Worm (Caenorhabditis elegans) whole organism, L4 larva: Measurements from ENCODE around the gene C14A4.7.
A peak's percentile ranks its signal among the peaks of the same experiment; 100 is the strongest.

ENCODE experiments used
- F37D6.2 ChIP-seq: sonication (generic microtip); optimal IDR thresholded peaks from 2 replicates; lab custom pipeline; 2016; ENCODE audit warnings: mild to moderate bottlenecking, missing genetic modification characterization, missing compliant biosample characterization
- F44E2.7 ChIP-seq: fragments of 200-800 bp; sonication (Bioruptor generic); IDR thresholded peaks from 2 replicates; pipeline ENCODE4 v2.1.2; 2022; ENCODE audit warnings: missing genetic modification characterization, missing compliant biosample characterization
- F49E8.2 ChIP-seq: sonication (generic microtip); optimal IDR thresholded peaks from 2 replicates; lab custom pipeline; 2016; ENCODE audit warnings: missing compliant biosample characterization, mild to moderate bottlenecking, missing genetic modification characterization, borderline replicate concordance
- R02D3.7 ChIP-seq: fragments of 150-350 bp; sonication (generic microtip); optimal IDR thresholded peaks from 3 replicates; lab custom pipeline; 2014; ENCODE audit warnings: missing biosample characterization, missing genetic modification characterization
- T20F7.1 ChIP-seq: fragments of 200-800 bp; sonication (Bioruptor generic); optimal IDR thresholded peaks from 2 replicates; lab custom pipeline; 2018; ENCODE audit warnings: mild to moderate bottlenecking, missing genetic modification characterization, missing compliant biosample characterization
- T26A8.4 ChIP-seq: fragments of 200-800 bp; sonication (Bioruptor generic); IDR thresholded peaks from 2 replicates; pipeline ENCODE4 v1.3.6; 2022; ENCODE audit warnings: missing genetic modification characterization, missing compliant biosample characterization
- Y48G9A.11 ChIP-seq: fragments of 200-800 bp; sonication (Bioruptor generic); IDR thresholded peaks from 2 replicates; pipeline ENCODE4 v1.3.6; 2022; ENCODE audit warnings: missing genetic modification reagents, missing genetic modification characterization, missing compliant biosample characterization
- Y5F2A.4 ChIP-seq: fragments of 200-800 bp; sonication (Bioruptor generic); optimal IDR thresholded peaks from 2 replicates; lab custom pipeline; 2018; ENCODE audit warnings: mild to moderate bottlenecking, missing genetic modification characterization, missing compliant biosample characterization
- ZK337.2 ChIP-seq: fragments of 200-800 bp; sonication (Bioruptor generic); IDR thresholded peaks from 2 replicates; pipeline ENCODE4 v1.3.6; 2022; ENCODE audit warnings: missing genetic modification reagents, missing genetic modification characterization, missing compliant biosample characterization
- ZK546.5 ChIP-seq, 2 experiments: sonication (generic microtip); optimal IDR thresholded peaks; 2 replicates each; lab custom pipeline; 2017; ENCODE audit warnings: missing biosample characterization in 2 of 2, missing genetic modification characterization in 2 of 2
- aha-1 ChIP-seq: fragments of 150-350 bp; peaks from one replicate; lab custom pipeline; 2014; ENCODE audit warnings: missing biosample characterization, missing genetic modification characterization
- ama-1 ChIP-seq: fragments of 150-350 bp; optimal IDR thresholded peaks from 2 replicates; lab custom pipeline; 2014; ENCODE audit warnings: inconsistent platforms, mixed read lengths
- ceh-20 ChIP-seq: fragments of 200-800 bp; sonication (Bioruptor generic); IDR thresholded peaks from 2 replicates; pipeline ENCODE4 v1.3.6; 2022; ENCODE audit warnings: missing genetic modification reagents, missing genetic modification characterization, missing compliant biosample characterization
- ceh-44 ChIP-seq: fragments of 200-800 bp; sonication (Bioruptor generic); IDR thresholded peaks from 2 replicates; pipeline ENCODE4 v1.3.6; 2022; ENCODE audit warnings: missing genetic modification reagents, missing genetic modification characterization, missing compliant biosample characterization
- ces-1 ChIP-seq: fragments of 150-350 bp; sonication (generic microtip); optimal IDR thresholded peaks from 4 replicates; lab custom pipeline; 2014; ENCODE audit warnings: missing biosample characterization, missing genetic modification reagents, missing genetic modification characterization
- cey-2 ChIP-seq: sonication (generic microtip); optimal IDR thresholded peaks from 3 replicates; lab custom pipeline; 2017; ENCODE audit warnings: missing genetic modification characterization, mild to moderate bottlenecking, missing compliant biosample characterization, antibody characterized with exemption, borderline replicate concordance; ENCODE audit not compliant: insufficient read depth
- daf-12 ChIP-seq: fragments of 150-350 bp; optimal IDR thresholded peaks from 2 replicates; lab custom pipeline; 2014; ENCODE audit warnings: missing biosample characterization, missing genetic modification reagents, missing genetic modification characterization
- daf-16 ChIP-seq, 3 experiments: sonication (generic microtip); optimal IDR thresholded peaks; 2 replicates each; lab custom pipeline; 2016 to 2017; ENCODE audit warnings: missing genetic modification characterization in 3 of 3, missing genetic modification reagents in 3 of 3, mild to moderate bottlenecking in 2 of 3, missing compliant biosample characterization in 2 of 3, missing biosample characterization in 1 of 3, moderate library complexity in 1 of 3
- dmd-6 ChIP-seq: fragments of 200-800 bp; sonication (Bioruptor generic); IDR thresholded peaks from 2 replicates; pipeline ENCODE4 v1.3.6; 2022; ENCODE audit warnings: missing genetic modification reagents, missing genetic modification characterization, missing compliant biosample characterization
- dmd-8 ChIP-seq: fragments of 200-800 bp; sonication (Bioruptor generic); IDR thresholded peaks from 2 replicates; pipeline ENCODE4 v1.3.6; 2022; ENCODE audit warnings: missing genetic modification characterization, missing compliant biosample characterization
- dmd-9 ChIP-seq: fragments of 200-800 bp; sonication (Bioruptor generic); IDR thresholded peaks from 2 replicates; pipeline ENCODE4 v1.3.6; 2022; ENCODE audit warnings: missing genetic modification reagents, missing genetic modification characterization, missing compliant biosample characterization
- dpl-1 ChIP-seq: fragments of 150-350 bp; optimal IDR thresholded peaks from 2 replicates; lab custom pipeline; 2014; ENCODE audit warnings: missing biosample characterization, missing genetic modification reagents, missing genetic modification characterization
- duxl-1 ChIP-seq: sonication (generic microtip); optimal IDR thresholded peaks from 2 replicates; lab custom pipeline; 2016; ENCODE audit warnings: mild to moderate bottlenecking, missing genetic modification characterization, moderate library complexity, missing compliant biosample characterization; ENCODE audit not compliant: poor library complexity
- gei-8 ChIP-seq: fragments of 200-800 bp; sonication (Bioruptor generic); optimal IDR thresholded peaks from 2 replicates; lab custom pipeline; 2018; ENCODE audit warnings: mild to moderate bottlenecking, missing genetic modification characterization, missing compliant biosample characterization
- hlh-11 ChIP-seq: fragments of 200-800 bp; sonication (Bioruptor generic); optimal IDR thresholded peaks from 2 replicates; lab custom pipeline; 2018; ENCODE audit warnings: mild to moderate bottlenecking, missing genetic modification characterization, missing compliant biosample characterization
- hlh-30 ChIP-seq: sonication (generic microtip); optimal IDR thresholded peaks from 2 replicates; lab custom pipeline; 2017; ENCODE audit warnings: antibody characterized with exemption, mild to moderate bottlenecking, missing genetic modification characterization, missing compliant biosample characterization; ENCODE audit not compliant: insufficient read depth
- lin-39 ChIP-seq: fragments of 150-350 bp; optimal IDR thresholded peaks from 2 replicates; lab custom pipeline; 2014; ENCODE audit warnings: missing biosample characterization, missing genetic modification reagents, missing genetic modification characterization
- madf-5 ChIP-seq, 2 experiments: fragments of 200-800 bp; sonication (Bioruptor generic); IDR thresholded peaks; 2 replicates each; pipeline ENCODE4 v1.3.6; 2022; ENCODE audit warnings: missing compliant biosample characterization in 2 of 2, missing genetic modification characterization in 2 of 2
- mxl-2 ChIP-seq: fragments of 200-800 bp; sonication (Bioruptor generic); conservative IDR thresholded peaks from 2 replicates; pipeline ENCODE4 v1.3.6; 2022; ENCODE audit warnings: missing genetic modification reagents, missing genetic modification characterization, missing compliant biosample characterization
- nhr-10 ChIP-seq: fragments of 150-350 bp; optimal IDR thresholded peaks from 2 replicates; lab custom pipeline; 2014; ENCODE audit warnings: missing biosample characterization, missing genetic modification characterization
- nhr-102 ChIP-seq: sonication (generic microtip); optimal IDR thresholded peaks from 2 replicates; lab custom pipeline; 2016; ENCODE audit warnings: mild to moderate bottlenecking, missing genetic modification characterization, moderate library complexity, missing compliant biosample characterization
- nhr-11 ChIP-seq: fragments of 150-350 bp; optimal IDR thresholded peaks from 2 replicates; lab custom pipeline; 2014; ENCODE audit warnings: missing biosample characterization, missing genetic modification characterization
- nhr-28 ChIP-seq: fragments of 150-350 bp; optimal IDR thresholded peaks from 2 replicates; lab custom pipeline; 2014; ENCODE audit warnings: missing biosample characterization, missing genetic modification characterization
- nhr-42 ChIP-seq: fragments of 200-800 bp; sonication (Bioruptor generic); IDR thresholded peaks from 2 replicates; pipeline ENCODE4 v1.3.6; 2022; ENCODE audit warnings: missing genetic modification characterization, missing compliant biosample characterization
- nhr-76 ChIP-seq: fragments of 150-350 bp; optimal IDR thresholded peaks from 2 replicates; lab custom pipeline; 2014; ENCODE audit warnings: missing biosample characterization, missing genetic modification characterization
- nhr-77 ChIP-seq: fragments of 150-350 bp; optimal IDR thresholded peaks from 2 replicates; lab custom pipeline; 2014; ENCODE audit warnings: missing biosample characterization, missing genetic modification characterization
- pqm-1 ChIP-seq: sonication (generic microtip); optimal IDR thresholded peaks from 2 replicates; lab custom pipeline; 2017; ENCODE audit warnings: missing biosample characterization, missing genetic modification characterization
- saeg-2 ChIP-seq: fragments of 200-800 bp; sonication (Bioruptor generic); IDR thresholded peaks from 2 replicates; pipeline ENCODE4 v1.3.6; 2022; ENCODE audit warnings: missing genetic modification reagents, missing genetic modification characterization, missing compliant biosample characterization
- sdz-12 ChIP-seq: fragments of 200-800 bp; sonication (Bioruptor generic); optimal IDR thresholded peaks from 2 replicates; lab custom pipeline; 2018; ENCODE audit warnings: mild to moderate bottlenecking, missing genetic modification characterization, missing compliant biosample characterization
- set-16 ChIP-seq: fragments of 200-800 bp; sonication (Bioruptor generic); IDR thresholded peaks from 2 replicates; pipeline ENCODE4 v1.3.6; 2022; ENCODE audit warnings: missing genetic modification reagents, missing genetic modification characterization, missing compliant biosample characterization
- skn-1 ChIP-seq: fragments of 150-350 bp; optimal IDR thresholded peaks from 2 replicates; lab custom pipeline; 2014; ENCODE audit warnings: missing biosample characterization, missing genetic modification characterization
- snpc-4 ChIP-seq: fragments of 150-350 bp; optimal IDR thresholded peaks from 2 replicates; lab custom pipeline; 2014; ENCODE audit warnings: missing biosample characterization, missing genetic modification characterization
- tra-1 ChIP-seq: fragments of 200-800 bp; sonication (Bioruptor generic); IDR thresholded peaks from 2 replicates; pipeline ENCODE4 v1.3.6; 2022; ENCODE audit warnings: missing genetic modification reagents, missing genetic modification characterization, missing compliant biosample characterization
- unc-39 ChIP-seq: sonication (generic microtip); optimal IDR thresholded peaks from 2 replicates; lab custom pipeline; 2017; ENCODE audit warnings: missing biosample characterization, missing genetic modification characterization
- unc-62 ChIP-seq, 3 experiments: fragments of 150-350 bp in 1 of 3; sonication (generic microtip); optimal IDR thresholded peaks in 2 of 3; peaks in 1 of 3; 1 replicate in 1 of 3; 2 replicates in 2 of 3; lab custom pipeline; 2014 to 2017; ENCODE audit warnings: missing biosample characterization in 3 of 3, missing genetic modification characterization in 3 of 3, missing genetic modification reagents in 3 of 3, missing genotype in 1 of 3
- vab-7 ChIP-seq: fragments of 200-800 bp; sonication (Bioruptor generic); IDR thresholded peaks from 2 replicates; pipeline ENCODE4 v1.3.6; 2022; ENCODE audit warnings: missing genetic modification reagents, missing genetic modification characterization, missing compliant biosample characterization
- zag-1 ChIP-seq: fragments of 150-350 bp; optimal IDR thresholded peaks from 2 replicates; lab custom pipeline; 2014; ENCODE audit warnings: missing biosample characterization, missing genetic modification characterization
- zfp-2 ChIP-seq: sonication (generic microtip); optimal IDR thresholded peaks from 2 replicates; lab custom pipeline; 2016; ENCODE audit warnings: mild to moderate bottlenecking, missing genetic modification characterization, missing compliant biosample characterization
- zip-2 ChIP-seq: fragments of 150-350 bp; optimal IDR thresholded peaks from 2 replicates; lab custom pipeline; 2014; ENCODE audit warnings: missing biosample characterization, missing genetic modification characterization
- ztf-7 ChIP-seq: fragments of 150-350 bp; optimal IDR thresholded peaks from 2 replicates; lab custom pipeline; 2014; ENCODE audit warnings: missing biosample characterization, missing genetic modification characterization

C14A4.7 gene

ce11 chrII:10555484-10556075, 40.8 kb downstream of the C14A4.7 start (continued):
- TF ChIP-seq cey-2 (tag; lab: Kevin White, UChicago) (no peak), nhr-77 (tag; lab: Kevin White, UChicago) (peak; percentile 49), aha-1 (tag; lab: Kevin White, UChicago) (peak; percentile 94), pqm-1 (tag; lab: Kevin White, UChicago) (peak; percentile 5), zfp-2 (tag; lab: Kevin White, UChicago) (no peak), vab-7 (GFP tag; lab: Robert Waterston, UW) (0 out of 2 replicates have a peak, but pooled peaks have one; percentile 23), tra-1 (peak; percentile 56), hlh-30 (peak; percentile 86), nhr-28 (tag; lab: Kevin White, UChicago) (peak; percentile 73), madf-5 (GFP tag; IDR thresholded peaks at IDR 0.05; lab: Robert Waterston, UW) (no peak), dmd-8 (GFP tag; lab: Robert Waterston, UW) (no peak), nhr-42 (GFP tag; lab: Robert Waterston, UW) (no peak), ces-1 (no peak), snpc-4 (tag; lab: Kevin White, UChicago) (no peak), Y5F2A.4 (GFP tag; lab: Kevin White, UChicago) (no peak), Y48G9A.11 (GFP tag; lab: Robert Waterston, UW) (no peak), dmd-6 (GFP tag; lab: Robert Waterston, UW) (peak; percentile 85), dmd-9 (no peak), set-16 (GFP tag; lab: Robert Waterston, UW) (no peak), ZK546.5 (tag; optimal IDR thresholded peaks at IDR 0.05; lab: Kevin White, UChicago) (no peak), zip-2 (no peak), zag-1 (no peak), ceh-20 (GFP tag; lab: Robert Waterston, UW) (peak; percentile 14; the same call in 1 of the 2 replicates), duxl-1 (tag; lab: Kevin White, UChicago) (peak; percentile 57), ztf-7 (tag; lab: Kevin White, UChicago) (peak; percentile 9), gei-8 (GFP tag; lab: Kevin White, UChicago) (no peak), daf-12 (tag; lab: Kevin White, UChicago) (no peak), nhr-11 (tag; lab: Kevin White, UChicago) (peak; percentile 82), mxl-2 (GFP tag; lab: Robert Waterston, UW) (0 out of 2 replicates have a peak, but pooled peaks have one; percentile 8), saeg-2 (peak; percentile 70), F44E2.7 (no peak), ceh-44 (no peak), F49E8.2 (tag; lab: Kevin White, UChicago) (no peak), sdz-12 (GFP tag; lab: Kevin White, UChicago) (no peak), R02D3.7 (tag; lab: Kevin White, UChicago) (no peak), ZK337.2 (GFP tag; lab: Robert Waterston, UW) (no peak), ama-1 (lab: Kevin White, UChicago) (peak; percentile 57), T26A8.4 (no peak), dpl-1 (GFP tag; lab: Kevin White, UChicago) (peak; percentile 17), unc-62 (GFP tag; optimal IDR thresholded peaks at IDR 0.05 in 1 of 2; lab: Kevin White, UChicago) (peak in 1 of 2 experiments; percentile 95), unc-62 (tag; optimal IDR thresholded peaks at IDR 0.05; lab: Kevin White, UChicago) (no peak), nhr-102 (tag; lab: Kevin White, UChicago) (peak; percentile 40), nhr-76 (tag; lab: Kevin White, UChicago) (no peak), skn-1 (tag; lab: Kevin White, UChicago) (no peak), F37D6.2 (no peak), T20F7.1 (peak; percentile 6), nhr-10 (peak; percentile 79), unc-39 (tag; lab: Kevin White, UChicago) (no peak), daf-16 (GFP tag; optimal IDR thresholded peaks at IDR 0.05; lab: Kevin White, UChicago) (peak in 1 of 2 experiments; percentile 26), daf-16 (tag; optimal IDR thresholded peaks at IDR 0.05; lab: Kevin White, UChicago) (peak; percentile 26), hlh-11 (tag; lab: Kevin White, UChicago) (peak; percentile 85), lin-39 (tag; lab: Kevin White, UChicago) (no peak)
